Worm (Caenorhabditis elegans) whole organism, L4 larva: ENCODE data around the gene C31E10.5.

ENCODE experiments used
- D1046.2 ChIP-seq: fragments of 200-800 bp; sonication (Bioruptor generic); IDR thresholded peaks from 2 replicates; pipeline ENCODE4 v1.3.6; 2022; ENCODE audit warnings: missing genetic modification characterization, missing compliant biosample characterization
- F26F4.8 ChIP-seq: fragments of 200-800 bp; sonication (Bioruptor generic); conservative IDR thresholded peaks from 2 replicates; pipeline ENCODE4 v1.3.6; 2022; ENCODE audit warnings: missing genetic modification characterization, missing compliant biosample characterization
- F44E2.7 ChIP-seq: fragments of 200-800 bp; sonication (Bioruptor generic); IDR thresholded peaks from 2 replicates; pipeline ENCODE4 v2.1.2; 2022; ENCODE audit warnings: missing genetic modification characterization, missing compliant biosample characterization
- T20F7.1 ChIP-seq: fragments of 200-800 bp; sonication (Bioruptor generic); optimal IDR thresholded peaks from 2 replicates; lab custom pipeline; 2018; ENCODE audit warnings: mild to moderate bottlenecking, missing genetic modification characterization, missing compliant biosample characterization
- T26A8.4 ChIP-seq: fragments of 200-800 bp; sonication (Bioruptor generic); IDR thresholded peaks from 2 replicates; pipeline ENCODE4 v1.3.6; 2022; ENCODE audit warnings: missing genetic modification characterization, missing compliant biosample characterization
- Y48G9A.11 ChIP-seq: fragments of 200-800 bp; sonication (Bioruptor generic); IDR thresholded peaks from 2 replicates; pipeline ENCODE4 v1.3.6; 2022; ENCODE audit warnings: missing genetic modification reagents, missing genetic modification characterization, missing compliant biosample characterization
- ZK337.2 ChIP-seq: fragments of 200-800 bp; sonication (Bioruptor generic); IDR thresholded peaks from 2 replicates; pipeline ENCODE4 v1.3.6; 2022; ENCODE audit warnings: missing genetic modification reagents, missing genetic modification characterization, missing compliant biosample characterization
- attf-4 ChIP-seq: sonication (generic microtip); optimal IDR thresholded peaks from 3 replicates; lab custom pipeline; 2017; ENCODE audit warnings: missing biosample characterization, missing genetic modification characterization
- ceh-32 ChIP-seq: sonication (generic microtip); optimal IDR thresholded peaks from 2 replicates; lab custom pipeline; 2016; ENCODE audit warnings: mild to moderate bottlenecking, missing genetic modification characterization, missing compliant biosample characterization; ENCODE audit not compliant: poor library complexity
- ceh-44 ChIP-seq: fragments of 200-800 bp; sonication (Bioruptor generic); IDR thresholded peaks from 2 replicates; pipeline ENCODE4 v1.3.6; 2022; ENCODE audit warnings: missing genetic modification reagents, missing genetic modification characterization, missing compliant biosample characterization
- cey-2 ChIP-seq: sonication (generic microtip); optimal IDR thresholded peaks from 3 replicates; lab custom pipeline; 2017; ENCODE audit warnings: missing genetic modification characterization, mild to moderate bottlenecking, missing compliant biosample characterization, antibody characterized with exemption, borderline replicate concordance; ENCODE audit not compliant: insufficient read depth
- ctbp-1 ChIP-seq: fragments of 200-800 bp; sonication (Bioruptor generic); IDR thresholded peaks from 2 replicates; pipeline ENCODE4 v1.3.6; 2022; ENCODE audit warnings: missing genetic modification reagents, missing genetic modification characterization, missing compliant biosample characterization
- daf-19 ChIP-seq: fragments of 200-800 bp; sonication (Bioruptor generic); conservative IDR thresholded peaks from 2 replicates; pipeline ENCODE4 v1.3.6; 2022; ENCODE audit warnings: missing genetic modification characterization, missing compliant biosample characterization
- daf-8 ChIP-seq: fragments of 200-800 bp; sonication (Bioruptor generic); IDR thresholded peaks from 2 replicates; pipeline ENCODE4 v1.3.6; 2022; ENCODE audit warnings: missing genetic modification characterization, missing compliant biosample characterization
- dmd-6 ChIP-seq: fragments of 200-800 bp; sonication (Bioruptor generic); IDR thresholded peaks from 2 replicates; pipeline ENCODE4 v1.3.6; 2022; ENCODE audit warnings: missing genetic modification reagents, missing genetic modification characterization, missing compliant biosample characterization
- dmd-8 ChIP-seq: fragments of 200-800 bp; sonication (Bioruptor generic); IDR thresholded peaks from 2 replicates; pipeline ENCODE4 v1.3.6; 2022; ENCODE audit warnings: missing genetic modification characterization, missing compliant biosample characterization
- dmd-9 ChIP-seq: fragments of 200-800 bp; sonication (Bioruptor generic); IDR thresholded peaks from 2 replicates; pipeline ENCODE4 v1.3.6; 2022; ENCODE audit warnings: missing genetic modification reagents, missing genetic modification characterization, missing compliant biosample characterization
- fos-1 ChIP-seq: fragments of 150-350 bp; optimal IDR thresholded peaks from 2 replicates; lab custom pipeline; 2014; ENCODE audit warnings: missing biosample characterization, missing genetic modification characterization
- gei-8 ChIP-seq: fragments of 200-800 bp; sonication (Bioruptor generic); optimal IDR thresholded peaks from 2 replicates; lab custom pipeline; 2018; ENCODE audit warnings: mild to moderate bottlenecking, missing genetic modification characterization, missing compliant biosample characterization
- hlh-30 ChIP-seq: sonication (generic microtip); optimal IDR thresholded peaks from 2 replicates; lab custom pipeline; 2017; ENCODE audit warnings: antibody characterized with exemption, mild to moderate bottlenecking, missing genetic modification characterization, missing compliant biosample characterization; ENCODE audit not compliant: insufficient read depth
- hmg-1.1 ChIP-seq: fragments of 200-800 bp; sonication (Bioruptor generic); IDR thresholded peaks from 2 replicates; pipeline ENCODE4 v1.3.6; 2022; ENCODE audit warnings: missing genetic modification reagents, missing genetic modification characterization, missing compliant biosample characterization
- lin-39 ChIP-seq: fragments of 150-350 bp; optimal IDR thresholded peaks from 2 replicates; lab custom pipeline; 2014; ENCODE audit warnings: missing biosample characterization, missing genetic modification reagents, missing genetic modification characterization
- lir-3 ChIP-seq: sonication (generic microtip); optimal IDR thresholded peaks from 2 replicates; lab custom pipeline; 2016; ENCODE audit warnings: mild to moderate bottlenecking, missing genetic modification characterization, missing compliant biosample characterization
- madf-5 ChIP-seq, 2 experiments: fragments of 200-800 bp; sonication (Bioruptor generic); IDR thresholded peaks; 2 replicates each; pipeline ENCODE4 v1.3.6; 2022; ENCODE audit warnings: missing compliant biosample characterization in 2 of 2, missing genetic modification characterization in 2 of 2
- madf-9 ChIP-seq: fragments of 200-800 bp; sonication (Bioruptor generic); conservative IDR thresholded peaks from 2 replicates; pipeline ENCODE4 v1.3.6; 2022; ENCODE audit warnings: missing genetic modification reagents, missing genetic modification characterization, missing compliant biosample characterization
- mdl-1 ChIP-seq, 2 experiments: fragments of 150-350 bp in 1 of 2; sonication (generic microtip) in 1 of 2; optimal IDR thresholded peaks; 2 replicates each; lab custom pipeline; 2014 to 2017; ENCODE audit warnings: missing biosample characterization in 2 of 2, missing genetic modification characterization in 2 of 2
- mes-2 ChIP-seq: sonication (generic microtip); optimal IDR thresholded peaks from 2 replicates; lab custom pipeline; 2016; ENCODE audit warnings: missing genotype, mild to moderate bottlenecking, missing genetic modification characterization, missing compliant biosample characterization; ENCODE audit not compliant: poor library complexity, severe bottlenecking
- nhr-41 ChIP-seq: fragments of 200-800 bp; sonication (Bioruptor generic); IDR thresholded peaks from 2 replicates; pipeline ENCODE4 v1.3.6; 2022; ENCODE audit warnings: missing genetic modification reagents, missing genetic modification characterization, missing compliant biosample characterization
- nhr-48 ChIP-seq: sonication (generic microtip); optimal IDR thresholded peaks from 2 replicates; lab custom pipeline; 2016; ENCODE audit warnings: mild to moderate bottlenecking, missing genetic modification characterization, missing compliant biosample characterization
- nhr-76 ChIP-seq: fragments of 150-350 bp; optimal IDR thresholded peaks from 2 replicates; lab custom pipeline; 2014; ENCODE audit warnings: missing biosample characterization, missing genetic modification characterization
- nhr-77 ChIP-seq: fragments of 150-350 bp; optimal IDR thresholded peaks from 2 replicates; lab custom pipeline; 2014; ENCODE audit warnings: missing biosample characterization, missing genetic modification characterization
- php-3 ChIP-seq: fragments of 200-800 bp; sonication (Bioruptor generic); IDR thresholded peaks from 2 replicates; pipeline ENCODE4 v1.3.6; 2022; ENCODE audit warnings: missing genetic modification reagents, missing genetic modification characterization, missing compliant biosample characterization
- pqm-1 ChIP-seq: sonication (generic microtip); optimal IDR thresholded peaks from 2 replicates; lab custom pipeline; 2017; ENCODE audit warnings: missing biosample characterization, missing genetic modification characterization
- saeg-2 ChIP-seq: fragments of 200-800 bp; sonication (Bioruptor generic); IDR thresholded peaks from 2 replicates; pipeline ENCODE4 v1.3.6; 2022; ENCODE audit warnings: missing genetic modification reagents, missing genetic modification characterization, missing compliant biosample characterization
- sdz-12 ChIP-seq: fragments of 200-800 bp; sonication (Bioruptor generic); optimal IDR thresholded peaks from 2 replicates; lab custom pipeline; 2018; ENCODE audit warnings: mild to moderate bottlenecking, missing genetic modification characterization, missing compliant biosample characterization
- set-16 ChIP-seq: fragments of 200-800 bp; sonication (Bioruptor generic); IDR thresholded peaks from 2 replicates; pipeline ENCODE4 v1.3.6; 2022; ENCODE audit warnings: missing genetic modification reagents, missing genetic modification characterization, missing compliant biosample characterization
- snpc-4 ChIP-seq: fragments of 150-350 bp; optimal IDR thresholded peaks from 2 replicates; lab custom pipeline; 2014; ENCODE audit warnings: missing biosample characterization, missing genetic modification characterization
- tra-1 ChIP-seq: fragments of 200-800 bp; sonication (Bioruptor generic); IDR thresholded peaks from 2 replicates; pipeline ENCODE4 v1.3.6; 2022; ENCODE audit warnings: missing genetic modification reagents, missing genetic modification characterization, missing compliant biosample characterization
- unc-130 ChIP-seq: sonication (generic microtip); optimal IDR thresholded peaks from 2 replicates; lab custom pipeline; 2016; ENCODE audit warnings: missing genetic modification reagents, missing genetic modification characterization, missing compliant biosample characterization
- unc-62 ChIP-seq, 3 experiments: fragments of 150-350 bp in 1 of 3; sonication (generic microtip); optimal IDR thresholded peaks in 2 of 3; peaks in 1 of 3; 1 replicate in 1 of 3; 2 replicates in 2 of 3; lab custom pipeline; 2014 to 2017; ENCODE audit warnings: missing biosample characterization in 3 of 3, missing genetic modification characterization in 3 of 3, missing genetic modification reagents in 3 of 3, missing genotype in 1 of 3
- vab-7 ChIP-seq: fragments of 200-800 bp; sonication (Bioruptor generic); IDR thresholded peaks from 2 replicates; pipeline ENCODE4 v1.3.6; 2022; ENCODE audit warnings: missing genetic modification reagents, missing genetic modification characterization, missing compliant biosample characterization
- zfp-3 ChIP-seq: fragments of 200-800 bp; sonication (Bioruptor generic); conservative IDR thresholded peaks from 2 replicates; pipeline ENCODE4 v1.3.6; 2022; ENCODE audit warnings: missing genetic modification reagents, missing genetic modification characterization, missing compliant biosample characterization
- zip-11 ChIP-seq: fragments of 200-800 bp; sonication (Bioruptor generic); IDR thresholded peaks from 2 replicates; pipeline ENCODE4 v1.3.6; 2022; ENCODE audit warnings: missing genetic modification characterization, missing compliant biosample characterization
- zip-2 ChIP-seq: fragments of 150-350 bp; optimal IDR thresholded peaks from 2 replicates; lab custom pipeline; 2014; ENCODE audit warnings: missing biosample characterization, missing genetic modification characterization
- ztf-7 ChIP-seq: fragments of 150-350 bp; optimal IDR thresholded peaks from 2 replicates; lab custom pipeline; 2014; ENCODE audit warnings: missing biosample characterization, missing genetic modification characterization

C31E10.5 gene

DNA sequence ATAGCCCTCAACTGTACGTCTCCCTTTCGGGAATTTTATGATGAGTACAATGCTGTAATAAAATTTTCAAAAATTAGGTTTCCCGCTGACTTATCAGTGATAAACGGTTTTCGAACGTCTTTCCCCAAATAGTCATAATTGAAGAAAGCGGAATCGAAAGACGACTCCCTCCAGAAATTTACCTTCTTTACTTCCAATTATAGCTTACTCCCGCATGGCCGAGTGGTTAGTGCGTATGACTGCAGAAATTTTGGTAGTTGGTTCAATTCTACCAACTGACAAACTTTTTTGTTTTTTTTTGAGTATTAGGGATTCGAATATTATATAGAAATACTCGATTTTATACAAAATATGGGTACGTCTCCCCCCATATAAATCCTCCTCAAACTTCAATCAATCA is 22.5 kb downstream of the C31E10.5 start (continued):
- peak; percentile 72 for TF ChIP-seq vab-7 (GFP tag; lab: Robert Waterston, UW)
- peak; percentile 68 for TF ChIP-seq madf-9 (GFP tag; lab: Robert Waterston, UW)
- TF ChIP-seq php-3 (GFP tag; lab: Robert Waterston, UW), result peak; percentile 76
- peak; percentile 32; the same call in 1 of the 2 replicates for TF ChIP-seq hmg-1.1
- TF ChIP-seq dmd-6, result peak; percentile 52; the same call in 1 of the 2 replicates
- TF ChIP-seq madf-5 (GFP tag; IDR thresholded peaks at IDR 0.05; lab: Robert Waterston, UW), result peak; percentile 77 to 83; a peak in 3 of 4 replicates
- 0 out of 2 replicates have a peak, but pooled peaks have one; percentile 51 for TF ChIP-seq D1046.2
- peak; percentile 87 for TF ChIP-seq nhr-41 (GFP tag; lab: Robert Waterston, UW)
- peak; percentile 90 for TF ChIP-seq dmd-8 (GFP tag; lab: Robert Waterston, UW)
- TF ChIP-seq saeg-2 (GFP tag; lab: Robert Waterston, UW), result peak; percentile 47; the same call in 1 of the 2 replicates
- TF ChIP-seq F44E2.7, result peak; percentile 76; the same call in 1 of the 2 replicates
- TF ChIP-seq mes-2 (tag; lab: Kevin White, UChicago), result peak; percentile 24
- TF ChIP-seq dmd-9, result peak; percentile 86
- peak; percentile 94 for TF ChIP-seq F26F4.8 (GFP tag; lab: Robert Waterston, UW)
- TF ChIP-seq, all 104 proteins: peak for 33; not testable (repeated sequence) for 71

DNA sequence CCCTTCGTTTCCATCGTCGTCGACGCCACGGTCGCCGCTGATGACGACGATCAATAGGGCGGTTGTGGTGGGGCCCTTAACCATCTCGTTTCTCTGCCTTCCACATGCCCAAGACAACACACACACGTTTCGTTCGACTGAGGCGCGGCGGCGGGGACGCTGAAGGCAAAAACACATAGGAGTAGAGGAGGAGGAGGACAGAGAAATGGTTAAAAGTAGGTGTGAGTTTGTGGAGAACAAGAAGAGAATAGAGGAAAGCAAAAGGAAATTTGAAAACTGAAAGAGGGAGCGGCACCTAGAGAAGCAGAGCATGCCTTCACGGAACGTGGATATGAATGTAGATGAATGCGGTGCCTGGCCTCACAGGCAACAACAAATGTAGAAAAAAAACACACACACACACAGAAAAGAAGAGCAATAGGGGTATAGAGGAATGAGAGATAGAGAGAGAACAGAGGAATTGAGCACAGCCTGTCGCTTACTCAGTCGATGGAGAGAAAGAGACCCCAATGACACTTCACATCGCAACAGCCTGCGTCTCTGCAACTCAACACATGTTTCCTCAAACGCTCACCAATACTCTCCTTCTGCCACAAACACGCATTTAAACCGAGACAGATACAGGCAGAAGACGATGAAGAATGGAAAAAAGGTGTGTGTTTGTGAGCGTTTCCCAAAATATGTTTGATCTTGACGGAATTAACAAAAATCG is 26.2 kb downstream of the C31E10.5 start:
- TF ChIP-seq daf-19 (GFP tag; lab: Robert Waterston, UW) (peak; percentile 91), lir-3 (no peak), ZK337.2 (GFP tag; lab: Robert Waterston, UW) (no peak), snpc-4 (tag; lab: Kevin White, UChicago) (no peak), daf-8 (0 out of 2 replicates have a peak, but pooled peaks have one; percentile 12), saeg-2 (GFP tag; lab: Robert Waterston, UW) (no peak), zip-11 (no peak), D1046.2 (no peak), nhr-76 (tag; lab: Kevin White, UChicago) (no peak), lin-39 (tag; lab: Kevin White, UChicago) (no peak), hlh-30 (tag; lab: Kevin White, UChicago) (peak; percentile 59), cey-2 (tag; lab: Kevin White, UChicago) (no peak), tra-1 (GFP tag; lab: Robert Waterston, UW) (no peak), ceh-32 (no peak), T26A8.4 (GFP tag; lab: Robert Waterston, UW) (0 out of 2 replicates have a peak, but pooled peaks have one; percentile 40), sdz-12 (GFP tag; lab: Kevin White, UChicago) (no peak), nhr-41 (GFP tag; lab: Robert Waterston, UW) (no peak), mes-2 (tag; lab: Kevin White, UChicago) (peak; percentile 69), unc-130 (GFP tag; lab: Kevin White, UChicago) (no peak), gei-8 (GFP tag; lab: Kevin White, UChicago) (peak; percentile 52), Y48G9A.11 (GFP tag; lab: Robert Waterston, UW) (no peak), unc-62 (GFP tag; optimal IDR thresholded peaks at IDR 0.05 in 1 of 2; lab: Kevin White, UChicago) (peak in 1 of 2 experiments; percentile 98), unc-62 (tag; optimal IDR thresholded peaks at IDR 0.05; lab: Kevin White, UChicago) (no peak), php-3 (GFP tag; lab: Robert Waterston, UW) (no peak), zip-2 (tag; lab: Kevin White, UChicago) (no peak), madf-9 (GFP tag; lab: Robert Waterston, UW) (no peak), dmd-9 (no peak), set-16 (GFP tag; lab: Robert Waterston, UW) (peak; percentile 89), hmg-1.1 (peak; percentile 88), pqm-1 (tag; lab: Kevin White, UChicago) (peak; percentile 25), nhr-77 (tag; lab: Kevin White, UChicago) (peak; percentile 17), ztf-7 (tag; lab: Kevin White, UChicago) (peak; percentile 61), T20F7.1 (GFP tag; lab: Kevin White, UChicago) (peak; percentile 56), attf-4 (tag; lab: Kevin White, UChicago) (no peak), mdl-1 (tag; optimal IDR thresholded peaks at IDR 0.05; lab: Kevin White, UChicago) (peak; percentile 58 to 93), fos-1 (no peak), ctbp-1 (GFP tag; lab: Robert Waterston, UW) (peak; percentile 86), nhr-48 (tag; lab: Kevin White, UChicago) (peak; percentile 73), ceh-44 (GFP tag; lab: Robert Waterston, UW) (no peak), zfp-3 (GFP tag; lab: Robert Waterston, UW) (no peak)
